Worm (Caenorhabditis elegans) whole organism, L4/young adult: ENCODE measurements around the gene F36D3.14.

Experiments used
- W03F9.2 ChIP-seq: fragments of 150-350 bp; optimal IDR thresholded peaks from 2 replicates; lab custom pipeline; 2014; ENCODE audit warnings: missing biosample characterization, missing genetic modification characterization
- dao-5 ChIP-seq: sonication (generic microtip); optimal IDR thresholded peaks from 2 replicates; lab custom pipeline; 2016; ENCODE audit warnings: missing genotype, missing genetic modification characterization, moderate library complexity, missing compliant biosample characterization
- him-1 ChIP-seq: sonication (generic microtip); optimal IDR thresholded peaks from 2 replicates; lab custom pipeline; 2016; ENCODE audit warnings: missing genotype, missing genetic modification reagents, missing genetic modification characterization, missing compliant biosample characterization

DNA sequence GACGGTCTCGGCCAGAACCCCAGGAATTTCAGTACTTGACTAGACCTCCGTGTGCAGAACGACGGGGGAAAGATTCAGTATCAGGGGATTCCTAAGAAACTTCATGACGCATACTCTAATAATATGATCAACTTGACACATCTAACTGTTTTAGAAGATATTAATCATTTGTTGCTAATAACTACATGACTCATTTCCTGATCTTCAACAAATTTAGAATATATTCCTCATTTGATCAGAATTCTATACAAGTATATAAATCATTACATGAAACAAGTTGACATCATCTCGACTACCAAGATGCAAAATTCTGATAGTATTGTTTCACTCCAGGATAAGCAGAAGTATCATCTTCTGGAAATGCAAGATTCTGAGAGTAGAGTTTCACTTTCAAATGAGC, 32.1 kb upstream of the F36D3.14 start, which contains the start of gene Y32B12B.8:
- TF ChIP-seq him-1 (tag; lab: Kevin White, UChicago) (no peak), W03F9.2 (tag; lab: Kevin White, UChicago) (no peak), dao-5 (tag; lab: Kevin White, UChicago) (no peak)
